Worm (Caenorhabditis elegans) whole organism, L3 larva: ENCODE data around the gene F49F1.18.

ENCODE experiments used
- fos-1 ChIP-seq: fragments of 150-350 bp; optimal IDR thresholded peaks from 2 replicates; lab custom pipeline; 2014; ENCODE audit warnings: missing biosample characterization, missing genetic modification characterization
- nfya-1 ChIP-seq: sonication (generic microtip); optimal IDR thresholded peaks from 2 replicates; lab custom pipeline; 2017; ENCODE audit warnings: missing genetic modification characterization, mild to moderate bottlenecking, missing compliant biosample characterization, antibody characterized with exemption, moderate library complexity; ENCODE audit not compliant: insufficient read depth
- nhr-77 ChIP-seq: fragments of 150-350 bp; optimal IDR thresholded peaks from 2 replicates; lab custom pipeline; 2014; ENCODE audit warnings: missing biosample characterization, missing genetic modification characterization
- pqm-1 ChIP-seq: fragments of 150-350 bp; optimal IDR thresholded peaks from 2 replicates; lab custom pipeline; 2017; ENCODE audit warnings: missing biosample characterization, missing genetic modification characterization, inconsistent platforms
- unc-39 ChIP-seq: sonication (generic microtip); optimal IDR thresholded peaks from 4 replicates; lab custom pipeline; 2017; ENCODE audit warnings: missing biosample characterization, missing genetic modification characterization

DNA sequence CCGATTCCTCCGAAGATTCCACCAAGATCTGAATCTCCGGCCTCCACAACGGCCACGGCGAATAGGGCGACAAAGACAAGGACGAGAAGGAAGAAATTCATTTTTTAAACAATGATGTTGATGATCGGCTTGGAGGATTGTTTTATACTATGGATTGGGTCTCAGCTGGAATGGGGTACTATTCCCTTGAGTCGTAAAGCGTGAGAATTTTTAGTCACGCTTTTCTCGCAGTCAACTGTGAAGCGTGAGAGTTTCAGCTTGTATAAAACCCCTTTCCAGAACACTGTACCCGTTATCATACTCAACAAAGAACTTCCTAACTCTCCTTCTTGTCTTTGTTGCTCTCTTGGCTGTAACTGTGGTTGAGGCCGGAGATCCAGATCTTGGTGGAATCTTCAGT, 25.6 kb downstream of the F49F1.18 start, which contains the start of gene F49F1.15:
- TF ChIP-seq nhr-77 (tag; lab: Kevin White, UChicago): no peak
- TF ChIP-seq unc-39 (tag; lab: Kevin White, UChicago): no peak
- no peak for TF ChIP-seq nfya-1 (tag; lab: Kevin White, UChicago)
- TF ChIP-seq pqm-1 (tag; lab: Kevin White, UChicago): no peak
- TF ChIP-seq fos-1 (tag; lab: Kevin White, UChicago): no peak
